Worm (Caenorhabditis elegans): Measurements from ENCODE around the gene F20C5.11.

Gene F20C5.11

DNA sequence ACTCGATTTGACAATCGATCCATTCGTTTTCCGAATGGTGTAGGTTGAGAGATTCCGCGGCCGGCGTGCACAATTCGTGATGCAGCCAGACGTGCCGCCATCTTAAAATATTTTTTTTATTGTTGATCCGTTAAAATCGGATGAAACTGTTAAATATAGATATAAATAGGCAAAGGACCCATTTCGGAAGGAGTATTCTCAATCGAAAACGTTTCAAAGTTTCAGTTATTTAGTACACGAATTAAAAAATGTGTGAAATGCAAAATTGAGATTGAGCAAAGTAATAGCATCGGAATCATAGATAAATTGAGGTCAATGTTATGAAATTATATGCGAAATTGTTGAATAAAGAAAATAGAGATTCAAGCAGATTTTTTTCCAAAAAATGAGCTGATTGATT lies 21.9 kb downstream of the F20C5.11 start, which contains the start of gene mrps-33:
Gene mrps-33 (minus strand): TSS at position 101 of the 400 bp plus-strand sequence.
- peak; percentile 8 for TF ChIP-seq ztf-18 (tag; optimal IDR thresholded peaks at IDR 0.05)
- no peak for TF ChIP-seq nfya-2 (GFP tag; IDR thresholded peaks at IDR 0.05)

- TF ChIP-seq hsf-1 (GFP tag; IDR thresholded peaks at IDR 0.05), result no peak
Observed at ce11 chrIV:8739294-8739693, 22.5 kb downstream of the F20C5.11 start, which contains the start of gene F21D5.5. F21D5.5 (minus strand) TSS chrIV:8739394.

DNA sequence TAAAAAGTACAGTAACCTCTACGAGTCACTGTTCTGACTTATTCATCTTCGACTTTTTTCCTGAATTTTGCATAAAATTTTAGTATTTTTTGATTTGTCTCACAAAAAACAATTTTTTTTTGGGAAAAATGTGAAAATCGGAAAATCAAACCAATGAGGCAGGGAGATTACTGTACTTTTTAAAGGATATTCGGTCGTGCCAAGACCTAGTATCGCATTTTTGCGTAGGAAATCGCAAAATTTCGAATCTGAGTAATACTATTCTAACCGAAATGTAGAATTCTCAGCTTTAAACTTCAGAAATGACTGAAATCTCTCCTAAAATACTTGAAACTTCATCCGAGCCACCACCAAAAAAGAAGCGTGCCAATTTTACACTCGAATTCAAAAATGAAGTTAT lies 24.0 kb downstream of the F20C5.11 start, which contains the start of gene F21D5.4:
Gene F21D5.4 (plus strand): TSS at position 301 of the 400 bp plus-strand sequence.
- TF ChIP-seq mcd-1 (GFP tag; IDR thresholded peaks at IDR 0.05) (no peak), nfya-2 (GFP tag; IDR thresholded peaks at IDR 0.05) (no peak), ztf-6 (GFP tag; IDR thresholded peaks at IDR 0.05) (no peak), snpc-1.1 (tag; optimal IDR thresholded peaks at IDR 0.05; ENCODE audit: insufficient read depth) (no peak), let-526 (GFP tag; IDR thresholded peaks at IDR 0.05) (no peak), mel-28 (tag; optimal IDR thresholded peaks at IDR 0.05; ENCODE audit: borderline replicate concordance) (no peak), dpl-1 (GFP tag; optimal IDR thresholded peaks at IDR 0.05) (no peak), ZK185.1 (tag; optimal IDR thresholded peaks at IDR 0.05; ENCODE audit: poor library complexity, severe bottlenecking) (no peak), tlf-1 (GFP tag; optimal IDR thresholded peaks at IDR 0.05) (no peak), F39B2.1 (GFP tag; IDR thresholded peaks at IDR 0.05) (no peak), ceh-100 (GFP tag; IDR thresholded peaks at IDR 0.05) (no peak), ztf-28 (GFP tag; IDR thresholded peaks at IDR 0.05) (no peak), tbx-9 (tag; optimal IDR thresholded peaks at IDR 0.05; ENCODE audit: borderline replicate concordance) (no peak), him-1 (tag; optimal IDR thresholded peaks at IDR 0.05) (no peak), dpff-1 (tag; optimal IDR thresholded peaks at IDR 0.05) (no peak), madf-8 (GFP tag; conservative IDR thresholded peaks at IDR 0.05) (no peak), zfh-2 (GFP tag; conservative IDR thresholded peaks at IDR 0.05) (no peak)

DNA sequence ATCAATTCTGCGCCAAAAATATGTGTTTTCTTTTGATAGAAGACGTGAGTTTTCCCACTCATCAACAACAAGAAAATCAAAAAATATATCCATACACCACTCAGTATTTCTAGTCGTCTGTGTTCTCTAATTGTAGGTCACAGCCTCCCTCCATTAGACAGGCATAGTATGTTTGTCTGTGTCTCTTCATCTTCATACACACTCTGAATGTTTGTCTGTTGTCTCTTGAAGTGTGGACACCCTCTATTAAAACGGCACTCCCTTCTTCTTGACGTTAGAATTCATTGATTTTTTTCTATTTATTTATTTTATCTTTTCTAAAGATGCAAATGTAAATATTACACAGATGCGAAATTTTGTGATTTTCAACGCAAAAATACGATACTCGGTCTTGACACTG lies 24.4 kb downstream of the F20C5.11 start:
- TF ChIP-seq hmg-1.2 (GFP tag; IDR thresholded peaks at IDR 0.05) (peak; percentile 73; the same call in 1 of the 2 replicates), hlh-26 (GFP tag; conservative IDR thresholded peaks at IDR 0.05) (no peak)

- no peak for TF ChIP-seq attf-6 (GFP tag; IDR thresholded peaks at IDR 0.05)
- no peak for TF ChIP-seq mxl-1 (tag; optimal IDR thresholded peaks at IDR 0.05)
- TF ChIP-seq madf-6 (GFP tag; IDR thresholded peaks at IDR 0.05), result peak; percentile 42
- TF ChIP-seq ets-4 (GFP tag; optimal IDR thresholded peaks at IDR 0.05), result peak; percentile 10
- TF ChIP-seq snpc-4 (GFP tag; optimal IDR thresholded peaks at IDR 0.05), result peak; percentile 1
- no peak for TF ChIP-seq snpc-4 (tag; optimal IDR thresholded peaks at IDR 0.05)
- TF ChIP-seq hrde-1 (tag; optimal IDR thresholded peaks at IDR 0.05; ENCODE audit: borderline replicate concordance), result peak; percentile 15
- peak; percentile 67 for TF ChIP-seq nhr-80 (tag; optimal IDR thresholded peaks at IDR 0.05)
- TF ChIP-seq cebp-1 (GFP tag; IDR thresholded peaks at IDR 0.05), result no peak
- TF ChIP-seq cebp-1 (tag; optimal IDR thresholded peaks at IDR 0.05), result peak; percentile 0
Observed at ce11 chrIV:8730469-8730868, 31.3 kb downstream of the F20C5.11 start, which contains the start of gene F21D5.3. F21D5.3 (plus strand) TSS chrIV:8730815.

ce11 chrIV:8729636-8730035 lies 32.2 kb downstream of the F20C5.11 start:
- TF ChIP-seq cebp-1 (GFP tag; IDR thresholded peaks at IDR 0.05) (no peak), cebp-1 (tag; optimal IDR thresholded peaks at IDR 0.05) (peak; percentile 36), nhr-90 (tag; optimal IDR thresholded peaks at IDR 0.05) (no peak), unc-62 (GFP tag; optimal IDR thresholded peaks at IDR 0.05) (peak; percentile 4), nhr-80 (tag; optimal IDR thresholded peaks at IDR 0.05) (peak; percentile 77)
